Fruit fly (Drosophila melanogaster) whole organism, embryonic: Measurements from ENCODE around the gene CG11839.

ENCODE experiments used
- ATbp ChIP-seq: fragments of 200-800 bp; sonication (Bioruptor generic); optimal IDR thresholded peaks from 2 replicates; lab custom pipeline; 2017; ENCODE audit warnings: missing biosample characterization, mild to moderate bottlenecking, missing genetic modification characterization, missing genetic modification reagents
- Atf6 ChIP-seq: fragments of 200-800 bp; sonication (Bioruptor generic); IDR thresholded peaks from 2 replicates; pipeline ENCODE4 v1.3.6; 2022; ENCODE audit warnings: missing biosample characterization, missing genetic modification characterization
- BEAF-32 ChIP-seq: fragments of 200-800 bp; sonication (Bioruptor generic); optimal IDR thresholded peaks from 3 replicates; lab custom pipeline; 2017; ENCODE audit warnings: missing biosample characterization, missing genetic modification characterization, mild to moderate bottlenecking, moderate library complexity, missing genetic modification reagents
- BtbVII ChIP-seq: fragments of 200-800 bp; sonication (Bioruptor generic); optimal IDR thresholded peaks from 3 replicates; lab custom pipeline; 2017; ENCODE audit warnings: missing biosample characterization, mild to moderate bottlenecking, missing genetic modification characterization
- Bteb2 ChIP-seq: fragments of 200-800 bp; sonication (Bioruptor generic); optimal IDR thresholded peaks from 2 replicates; lab custom pipeline; 2016; ENCODE audit warnings: missing biosample characterization, missing genetic modification characterization
- CG10565 ChIP-seq: fragments of 200-800 bp; sonication (Bioruptor generic); optimal IDR thresholded peaks from 3 replicates; lab custom pipeline; 2016; ENCODE audit warnings: missing biosample characterization, mild to moderate bottlenecking, missing genetic modification characterization
- CG10654 ChIP-seq: fragments of 200-800 bp; sonication (Bioruptor generic); optimal IDR thresholded peaks from 2 replicates; lab custom pipeline; 2016; ENCODE audit warnings: missing biosample characterization, missing genetic modification characterization
- CG12219 ChIP-seq: fragments of 200-800 bp; sonication (Bioruptor generic); optimal IDR thresholded peaks from 3 replicates; lab custom pipeline; 2018; ENCODE audit warnings: missing biosample characterization, mild to moderate bottlenecking, missing genetic modification characterization
- CG13296 ChIP-seq: fragments of 200-800 bp; sonication (Bioruptor generic); optimal IDR thresholded peaks from 3 replicates; lab custom pipeline; 2018; ENCODE audit warnings: missing biosample characterization, mild to moderate bottlenecking, missing genetic modification characterization
- CG17186 ChIP-seq: fragments of 200-800 bp; sonication (Bioruptor generic); optimal IDR thresholded peaks from 3 replicates; lab custom pipeline; 2017; ENCODE audit warnings: missing biosample characterization, missing genetic modification reagents, missing genetic modification characterization
- CG1792 ChIP-seq: fragments of 200-800 bp; sonication (Bioruptor generic); optimal IDR thresholded peaks from 2 replicates; lab custom pipeline; 2016; ENCODE audit warnings: missing biosample characterization, missing genetic modification characterization
- CG18764 ChIP-seq: fragments of 200-800 bp; sonication (Bioruptor generic); optimal IDR thresholded peaks from 3 replicates; lab custom pipeline; 2016; ENCODE audit warnings: missing biosample characterization, missing genetic modification characterization
- CG2202 ChIP-seq: fragments of 200-800 bp; sonication (Bioruptor generic); optimal IDR thresholded peaks from 2 replicates; lab custom pipeline; 2018; ENCODE audit warnings: missing biosample characterization, mild to moderate bottlenecking, missing genetic modification characterization
- CG6254 ChIP-seq: fragments of 200-800 bp; sonication (Bioruptor generic); optimal IDR thresholded peaks from 3 replicates; lab custom pipeline; 2017; ENCODE audit warnings: mild to moderate bottlenecking, missing biosample characterization, missing genetic modification reagents, missing genetic modification characterization
- CG7745 ChIP-seq: fragments of 200-800 bp; sonication (Bioruptor generic); optimal IDR thresholded peaks from 2 replicates; lab custom pipeline; 2018; ENCODE audit warnings: missing biosample characterization, mild to moderate bottlenecking, missing genetic modification characterization, moderate library complexity
- CG8089 ChIP-seq: fragments of 200-800 bp; sonication (Bioruptor generic); optimal IDR thresholded peaks from 3 replicates; lab custom pipeline; 2016; ENCODE audit warnings: missing biosample characterization, missing genetic modification characterization
- CG9817 ChIP-seq: fragments of 200-800 bp; sonication (Bioruptor generic); optimal IDR thresholded peaks from 2 replicates; lab custom pipeline; 2018; ENCODE audit warnings: missing biosample characterization, mild to moderate bottlenecking, missing genetic modification characterization, moderate library complexity
- Dbx ChIP-seq: fragments of 200-800 bp; sonication (Bioruptor generic); IDR thresholded peaks from 3 replicates; pipeline ENCODE4 v1.3.6; 2022; ENCODE audit warnings: missing biosample characterization, missing genetic modification characterization
- Dip3 ChIP-seq: fragments of 200-800 bp; sonication (Bioruptor generic); optimal IDR thresholded peaks from 3 replicates; lab custom pipeline; 2016; ENCODE audit warnings: missing biosample characterization, missing genetic modification characterization
- Eip74EF ChIP-seq, 2 experiments: fragments of 200-800 bp in 1 of 2; fragments of >200 bp in 1 of 2; sonication (Bioruptor generic) in 1 of 2; optimal IDR thresholded peaks; 2 replicates each; lab custom pipeline; 2017 to 2019; ENCODE audit warnings: missing biosample characterization in 2 of 2, missing genetic modification characterization in 2 of 2, mild to moderate bottlenecking in 1 of 2, moderate library complexity in 1 of 2
- Hr39 ChIP-seq: fragments of >200 bp; optimal IDR thresholded peaks from 2 replicates; lab custom pipeline; 2017
- Lhr ChIP-seq: fragments of 200-800 bp; sonication (Bioruptor generic); optimal IDR thresholded peaks from 3 replicates; lab custom pipeline; 2017; ENCODE audit warnings: mild to moderate bottlenecking, missing biosample characterization, missing genetic modification reagents, missing genetic modification characterization
- ash1 ChIP-seq: fragments of 200-800 bp; sonication (Bioruptor generic); optimal IDR thresholded peaks from 2 replicates; lab custom pipeline; 2018; ENCODE audit warnings: missing biosample characterization, mild to moderate bottlenecking, missing genetic modification characterization
- cg ChIP-seq: fragments of 200-800 bp; sonication (Bioruptor generic); optimal IDR thresholded peaks from 3 replicates; lab custom pipeline; 2019; ENCODE audit warnings: missing biosample characterization, mild to moderate bottlenecking, missing genetic modification characterization, moderate library complexity
- chinmo ChIP-seq: fragments of 200-800 bp; sonication (Bioruptor generic); IDR thresholded peaks from 4 replicates; pipeline ENCODE4 v1.3.6; 2022; ENCODE audit warnings: missing biosample characterization, missing genetic modification characterization; ENCODE audit not compliant: partially characterized antibody
- crp ChIP-seq, 2 experiments: fragments of 200-800 bp; sonication (Bioruptor generic); optimal IDR thresholded peaks; 2 replicates in 1 of 2; 3 replicates in 1 of 2; lab custom pipeline; 2017; ENCODE audit warnings: missing biosample characterization in 2 of 2, missing genetic modification characterization in 2 of 2, mild to moderate bottlenecking in 1 of 2, moderate library complexity in 1 of 2
- cwo ChIP-seq: fragments of 200-800 bp; sonication (Bioruptor generic); optimal IDR thresholded peaks from 3 replicates; lab custom pipeline; 2017; ENCODE audit warnings: missing biosample characterization, missing genetic modification characterization, mild to moderate bottlenecking, moderate library complexity, missing genetic modification reagents
- esg ChIP-seq: fragments of 200-800 bp; sonication (Bioruptor generic); conservative IDR thresholded peaks from 2 replicates; pipeline ENCODE4 v1.3.6; 2022; ENCODE audit warnings: missing biosample characterization, missing genetic modification characterization
- exex ChIP-seq: fragments of 200-800 bp; sonication (Bioruptor generic); optimal IDR thresholded peaks from 4 replicates; lab custom pipeline; 2018; ENCODE audit warnings: missing biosample characterization, mild to moderate bottlenecking, missing genetic modification characterization, moderate library complexity
- fru ChIP-seq: fragments of >200 bp; optimal IDR thresholded peaks from 2 replicates; lab custom pipeline; 2017
- ftz-f1 ChIP-seq: fragments of 200-800 bp; sonication (Bioruptor generic); optimal IDR thresholded peaks from 2 replicates; lab custom pipeline; 2016; ENCODE audit warnings: missing biosample characterization, missing genetic modification characterization
- gfzf ChIP-seq: fragments of 200-800 bp; sonication (Bioruptor generic); optimal IDR thresholded peaks from 2 replicates; lab custom pipeline; 2016; ENCODE audit warnings: missing biosample characterization, mild to moderate bottlenecking, missing genetic modification characterization, moderate library complexity
- gt ChIP-seq: fragments of 200-800 bp; sonication (Bioruptor generic); IDR thresholded peaks from 2 replicates; pipeline ENCODE4 v1.3.6; 2022; ENCODE audit warnings: missing biosample characterization, missing genetic modification characterization
- hkb ChIP-seq, 2 experiments: fragments of 200-800 bp in 1 of 2; fragments of >200 bp in 1 of 2; sonication (Bioruptor generic) in 1 of 2; IDR thresholded peaks in 1 of 2; optimal IDR thresholded peaks in 1 of 2; 2 replicates each; pipeline versions ENCODE4 v1.3.6 to Lab custom; 2017 to 2022; ENCODE audit warnings: missing biosample characterization in 1 of 2, missing genetic modification characterization in 1 of 2
- knrl ChIP-seq: fragments of 200-800 bp; sonication (Bioruptor generic); IDR thresholded peaks from 3 replicates; pipeline ENCODE4 v1.3.6; 2022; ENCODE audit warnings: missing biosample characterization, missing genetic modification characterization; ENCODE audit not compliant: partially characterized antibody
- lilli ChIP-seq: fragments of 200-800 bp; sonication (Bioruptor generic); optimal IDR thresholded peaks from 3 replicates; lab custom pipeline; 2016; ENCODE audit warnings: missing biosample characterization, missing genetic modification characterization
- lola ChIP-seq, 3 experiments: fragments of >200 bp in 2 of 3; fragments of 200-800 bp in 1 of 3; sonication (Bioruptor generic) in 1 of 3; optimal IDR thresholded peaks; 2 replicates each; lab custom pipeline; 2017 to 2019; ENCODE audit warnings: missing biosample characterization in 3 of 3, missing genetic modification characterization in 3 of 3, mild to moderate bottlenecking in 1 of 3, moderate library complexity in 1 of 3
- mirr ChIP-seq: fragments of 200-800 bp; sonication (Bioruptor generic); optimal IDR thresholded peaks from 3 replicates; lab custom pipeline; 2018; ENCODE audit warnings: missing biosample characterization, mild to moderate bottlenecking, missing genetic modification characterization
- oc ChIP-seq: fragments of 200-800 bp; sonication (Bioruptor generic); optimal IDR thresholded peaks from 2 replicates; lab custom pipeline; 2018; ENCODE audit warnings: missing biosample characterization, mild to moderate bottlenecking, missing genetic modification characterization, moderate library complexity
- pzg ChIP-seq: fragments of 200-800 bp; sonication (Bioruptor generic); optimal IDR thresholded peaks from 3 replicates; lab custom pipeline; 2018; ENCODE audit warnings: missing biosample characterization, mild to moderate bottlenecking, missing genetic modification characterization, moderate library complexity
- rib ChIP-seq: fragments of 200-800 bp; sonication (Bioruptor generic); IDR thresholded peaks from 2 replicates; pipeline ENCODE4 v1.3.6; 2022; ENCODE audit warnings: missing biosample characterization, missing genetic modification characterization
- sisA ChIP-seq: fragments of 200-800 bp; sonication (Bioruptor generic); IDR thresholded peaks from 2 replicates; pipeline ENCODE4 v1.3.6; 2022; ENCODE audit warnings: missing biosample characterization, missing genetic modification characterization
- sna ChIP-seq: fragments of 200-800 bp; sonication (Bioruptor generic); IDR thresholded peaks from 2 replicates; pipeline ENCODE4 v1.3.6; 2022; ENCODE audit warnings: missing biosample characterization, missing genetic modification characterization; ENCODE audit not compliant: partially characterized antibody
- ssp ChIP-seq: fragments of 200-800 bp; sonication (Bioruptor generic); IDR thresholded peaks from 2 replicates; pipeline ENCODE4 v1.3.6; 2022; ENCODE audit warnings: missing biosample characterization, missing genetic modification characterization
- sug ChIP-seq: fragments of 200-800 bp; optimal IDR thresholded peaks from 2 replicates; lab custom pipeline; 2019; ENCODE audit warnings: missing biosample characterization, mild to moderate bottlenecking, missing genetic modification characterization, moderate library complexity
- tgo ChIP-seq: fragments of 200-800 bp; sonication (Bioruptor generic); IDR thresholded peaks from 3 replicates; pipeline ENCODE4 v1.3.6; 2022; ENCODE audit warnings: missing biosample characterization, missing genetic modification characterization
- tna ChIP-seq: fragments of 200-800 bp; sonication (Bioruptor generic); IDR thresholded peaks from 2 replicates; pipeline ENCODE4 v1.3.6; 2022; ENCODE audit warnings: missing biosample characterization, missing genetic modification characterization; ENCODE audit not compliant: partially characterized antibody
- tup ChIP-seq: fragments of 200-800 bp; sonication (Bioruptor generic); optimal IDR thresholded peaks from 2 replicates; lab custom pipeline; 2016; ENCODE audit warnings: missing biosample characterization, mild to moderate bottlenecking, missing genetic modification characterization, moderate library complexity
- vfl ChIP-seq: fragments of 200-800 bp; sonication (Bioruptor generic); optimal IDR thresholded peaks from 2 replicates; lab custom pipeline; 2016; ENCODE audit warnings: missing biosample characterization, missing genetic modification characterization
- wor ChIP-seq: fragments of 200-800 bp; sonication (Bioruptor generic); IDR thresholded peaks from 2 replicates; pipeline ENCODE4 v1.3.6; 2022; ENCODE audit warnings: missing biosample characterization, missing genetic modification characterization

Gene CG11839

dm6 chr3R:25039028-25039476 lies 30.7 kb upstream of the CG11839 start, which contains the start of the genes Ythdf and bai (continued):
- TF ChIP-seq CG2202 (tag; lab: Kevin White, UChicago) (no peak), chinmo (peak; percentile 57; the same call in 1 of the 4 replicates), crp (GFP tag; optimal IDR thresholded peaks at IDR 0.05; lab: Kevin White, UChicago) (peak in 1 of 2 experiments; percentile 42), CG1792 (GFP tag; lab: Kevin White, UChicago) (no peak), gfzf (GFP tag; lab: Kevin White, UChicago) (peak; percentile 51), CG18764 (no peak), CG12219 (no peak), Dip3 (GFP tag; lab: Kevin White, UChicago) (peak; percentile 17), BtbVII (GFP tag; lab: Kevin White, UChicago) (no peak), Atf6 (GFP tag; lab: Robert Waterston, UW) (no peak), lola (GFP tag; optimal IDR thresholded peaks at IDR 0.05; lab: Kevin White, UChicago) (peak in 1 of 3 experiments; percentile 27), CG17186 (peak; percentile 92), ATbp (GFP tag; lab: Kevin White, UChicago) (no peak), vfl (GFP tag; lab: Kevin White, UChicago) (peak; percentile 15), ash1 (GFP tag; lab: Kevin White, UChicago) (no peak), ftz-f1 (GFP tag; lab: Kevin White, UChicago) (peak; percentile 3), wor (GFP tag; lab: Robert Waterston, UW) (no peak), oc (tag; lab: Kevin White, UChicago) (no peak), rib (GFP tag; lab: Robert Waterston, UW) (no peak), tna (GFP tag; lab: Robert Waterston, UW) (peak; percentile 72), cg (GFP tag; lab: Kevin White, UChicago) (peak; percentile 96), Bteb2 (peak; percentile 53), exex (peak; percentile 49), CG10565 (GFP tag; lab: Kevin White, UChicago) (no peak), gt (GFP tag; lab: Robert Waterston, UW) (no peak), fru (lab: Kevin White, UChicago) (no peak), Eip74EF (GFP tag; optimal IDR thresholded peaks at IDR 0.05; lab: Kevin White, UChicago) (no peak), Hr39 (lab: Kevin White, UChicago) (no peak), ssp (GFP tag; lab: Robert Waterston, UW) (no peak), sisA (GFP tag; lab: Robert Waterston, UW) (no peak), knrl (GFP tag; lab: Robert Waterston, UW) (peak; percentile 91), CG13296 (no peak), tup (peak; percentile 13), pzg (GFP tag; lab: Kevin White, UChicago) (peak; percentile 84), Dbx (GFP tag; lab: Robert Waterston, UW) (peak; percentile 56; the same call in 1 of the 3 replicates), esg (no peak), mirr (GFP tag; lab: Kevin White, UChicago) (no peak), lilli (peak; percentile 67), Lhr (peak; percentile 48), sna (peak; percentile 90), CG7745 (tag; lab: Kevin White, UChicago) (no peak), CG6254 (GFP tag; lab: Kevin White, UChicago) (no peak), CG8089 (GFP tag; lab: Kevin White, UChicago) (no peak), CG9817 (tag; lab: Kevin White, UChicago) (no peak), sug (no peak), hkb (optimal IDR thresholded peaks at IDR 0.05; lab: Kevin White, UChicago) (peak; percentile 83), hkb (GFP tag; IDR thresholded peaks at IDR 0.05; lab: Robert Waterston, UW) (no peak), cwo (GFP tag; lab: Kevin White, UChicago) (no peak), CG10654 (peak; percentile 18), tgo (GFP tag; lab: Robert Waterston, UW) (no peak), BEAF-32 (GFP tag; lab: Kevin White, UChicago) (peak; percentile 95)
